Worm (Caenorhabditis elegans) whole organism, L4 larva: ENCODE measurements around the gene lido-11.

Experiments
- Y48G9A.11 ChIP-seq: fragments of 200-800 bp; sonication (Bioruptor generic); IDR thresholded peaks from 2 replicates; pipeline ENCODE4 v1.3.6; 2022; ENCODE audit warnings: missing genetic modification reagents, missing genetic modification characterization, missing compliant biosample characterization
- ceh-62 ChIP-seq: sonication (generic microtip); optimal IDR thresholded peaks from 2 replicates; lab custom pipeline; 2017; ENCODE audit warnings: missing biosample characterization, missing genetic modification characterization
- ces-1 ChIP-seq: fragments of 150-350 bp; sonication (generic microtip); optimal IDR thresholded peaks from 4 replicates; lab custom pipeline; 2014; ENCODE audit warnings: missing biosample characterization, missing genetic modification reagents, missing genetic modification characterization
- jun-1 ChIP-seq: fragments of 150-350 bp; optimal IDR thresholded peaks from 2 replicates; lab custom pipeline; 2014; ENCODE audit warnings: missing biosample characterization, missing genetic modification reagents, missing genetic modification characterization
- lin-13 ChIP-seq: fragments of 150-350 bp; optimal IDR thresholded peaks from 2 replicates; lab custom pipeline; 2014; ENCODE audit warnings: missing biosample characterization, missing genetic modification reagents, missing genetic modification characterization
- lin-39 ChIP-seq: fragments of 150-350 bp; optimal IDR thresholded peaks from 2 replicates; lab custom pipeline; 2014; ENCODE audit warnings: missing biosample characterization, missing genetic modification reagents, missing genetic modification characterization
- madf-5 ChIP-seq, 2 experiments: fragments of 200-800 bp; sonication (Bioruptor generic); IDR thresholded peaks; 2 replicates each; pipeline ENCODE4 v1.3.6; 2022; ENCODE audit warnings: missing compliant biosample characterization in 2 of 2, missing genetic modification characterization in 2 of 2
- mdl-1 ChIP-seq, 2 experiments: fragments of 150-350 bp in 1 of 2; sonication (generic microtip) in 1 of 2; optimal IDR thresholded peaks; 2 replicates each; lab custom pipeline; 2014 to 2017; ENCODE audit warnings: missing biosample characterization in 2 of 2, missing genetic modification characterization in 2 of 2
- nhr-76 ChIP-seq: fragments of 150-350 bp; optimal IDR thresholded peaks from 2 replicates; lab custom pipeline; 2014; ENCODE audit warnings: missing biosample characterization, missing genetic modification characterization
- pha-4 ChIP-seq, 2 experiments: fragments of 150-350 bp in 1 of 2; fragments of 200-800 bp in 1 of 2; sonication (Bioruptor generic) in 1 of 2; IDR thresholded peaks in 1 of 2; optimal IDR thresholded peaks in 1 of 2; 2 replicates each; pipeline versions ENCODE4 v1.3.6 to Lab custom; 2014 to 2022; ENCODE audit warnings: missing genetic modification characterization in 2 of 2, missing genetic modification reagents in 2 of 2, missing biosample characterization in 1 of 2, missing compliant biosample characterization in 1 of 2
- php-3 ChIP-seq: fragments of 200-800 bp; sonication (Bioruptor generic); IDR thresholded peaks from 2 replicates; pipeline ENCODE4 v1.3.6; 2022; ENCODE audit warnings: missing genetic modification reagents, missing genetic modification characterization, missing compliant biosample characterization
- snpc-1.2 ChIP-seq: fragments of 200-800 bp; sonication (Bioruptor generic); IDR thresholded peaks from 2 replicates; pipeline ENCODE4 v1.3.6; 2022; ENCODE audit warnings: missing genetic modification reagents, missing genetic modification characterization, missing compliant biosample characterization
- unc-62 ChIP-seq, 3 experiments: fragments of 150-350 bp in 1 of 3; sonication (generic microtip); optimal IDR thresholded peaks in 2 of 3; peaks in 1 of 3; 1 replicate in 1 of 3; 2 replicates in 2 of 3; lab custom pipeline; 2014 to 2017; ENCODE audit warnings: missing biosample characterization in 3 of 3, missing genetic modification characterization in 3 of 3, missing genetic modification reagents in 3 of 3, missing genotype in 1 of 3
- zag-1 ChIP-seq: fragments of 150-350 bp; optimal IDR thresholded peaks from 2 replicates; lab custom pipeline; 2014; ENCODE audit warnings: missing biosample characterization, missing genetic modification characterization

ce11 chrII:2967064-2967463 is 36.7 kb upstream of the lido-11 start:
- TF ChIP-seq lin-39 (no peak), php-3 (GFP tag; lab: Robert Waterston, UW) (no peak), jun-1 (tag; lab: Kevin White, UChicago) (no peak), nhr-76 (tag; lab: Kevin White, UChicago) (no peak), ceh-62 (tag; lab: Kevin White, UChicago) (no peak), unc-62 (GFP tag; optimal IDR thresholded peaks at IDR 0.05 in 1 of 2; lab: Kevin White, UChicago) (no peak), unc-62 (tag; optimal IDR thresholded peaks at IDR 0.05; lab: Kevin White, UChicago) (no peak), Y48G9A.11 (no peak), madf-5 (GFP tag; IDR thresholded peaks at IDR 0.05; lab: Robert Waterston, UW) (no peak), mdl-1 (tag; optimal IDR thresholded peaks at IDR 0.05; lab: Kevin White, UChicago) (no peak), snpc-1.2 (GFP tag; lab: Robert Waterston, UW) (no peak), zag-1 (tag; lab: Kevin White, UChicago) (no peak), lin-13 (GFP tag; lab: Kevin White, UChicago) (no peak), pha-4 (GFP tag; IDR thresholded peaks at IDR 0.05; lab: Robert Waterston, UW) (peak; percentile 29; the same call in 1 of the 2 replicates), pha-4 (tag; optimal IDR thresholded peaks at IDR 0.05; lab: Kevin White, UChicago) (no peak), ces-1 (no peak)
